Worm (Caenorhabditis elegans) whole organism, L4 larva: ENCODE results near the gene T05C12.8.

Experiments used
- T20F7.1 ChIP-seq: fragments of 200-800 bp; sonication (Bioruptor generic); optimal IDR thresholded peaks from 2 replicates; lab custom pipeline; 2018; ENCODE audit warnings: mild to moderate bottlenecking, missing genetic modification characterization, missing compliant biosample characterization
- attf-4 ChIP-seq: sonication (generic microtip); optimal IDR thresholded peaks from 3 replicates; lab custom pipeline; 2017; ENCODE audit warnings: missing biosample characterization, missing genetic modification characterization
- ceh-44 ChIP-seq: fragments of 200-800 bp; sonication (Bioruptor generic); IDR thresholded peaks from 2 replicates; pipeline ENCODE4 v1.3.6; 2022; ENCODE audit warnings: missing genetic modification reagents, missing genetic modification characterization, missing compliant biosample characterization
- daf-16 ChIP-seq, 3 experiments: sonication (generic microtip); optimal IDR thresholded peaks; 2 replicates each; lab custom pipeline; 2016 to 2017; ENCODE audit warnings: missing genetic modification characterization in 3 of 3, missing genetic modification reagents in 3 of 3, mild to moderate bottlenecking in 2 of 3, missing compliant biosample characterization in 2 of 3, missing biosample characterization in 1 of 3, moderate library complexity in 1 of 3
- dmd-6 ChIP-seq: fragments of 200-800 bp; sonication (Bioruptor generic); IDR thresholded peaks from 2 replicates; pipeline ENCODE4 v1.3.6; 2022; ENCODE audit warnings: missing genetic modification reagents, missing genetic modification characterization, missing compliant biosample characterization
- dmd-8 ChIP-seq: fragments of 200-800 bp; sonication (Bioruptor generic); IDR thresholded peaks from 2 replicates; pipeline ENCODE4 v1.3.6; 2022; ENCODE audit warnings: missing genetic modification characterization, missing compliant biosample characterization
- dpl-1 ChIP-seq: fragments of 150-350 bp; optimal IDR thresholded peaks from 2 replicates; lab custom pipeline; 2014; ENCODE audit warnings: missing biosample characterization, missing genetic modification reagents, missing genetic modification characterization
- dve-1 ChIP-seq: sonication (generic microtip); optimal IDR thresholded peaks from 2 replicates; lab custom pipeline; 2017; ENCODE audit warnings: antibody characterized with exemption, mild to moderate bottlenecking, missing genetic modification characterization, missing compliant biosample characterization; ENCODE audit not compliant: insufficient read depth
- egl-43 ChIP-seq: fragments of 200-800 bp; sonication (Bioruptor generic); IDR thresholded peaks from 2 replicates; pipeline ENCODE4 v1.3.6; 2022; ENCODE audit warnings: missing genetic modification reagents, missing genetic modification characterization, missing compliant biosample characterization
- fkh-10 ChIP-seq: fragments of 150-350 bp; optimal IDR thresholded peaks from 2 replicates; lab custom pipeline; 2014; ENCODE audit warnings: missing biosample characterization, missing genetic modification reagents, missing genetic modification characterization
- hif-1 ChIP-seq, 2 experiments: sonication (generic microtip); optimal IDR thresholded peaks; 2 replicates each; lab custom pipeline; 2016 to 2017; ENCODE audit warnings: missing compliant biosample characterization in 2 of 2, missing genetic modification characterization in 2 of 2, missing genetic modification reagents in 2 of 2, missing genotype in 2 of 2, mild to moderate bottlenecking in 1 of 2
- lim-7 ChIP-seq: fragments of 200-800 bp; sonication (Bioruptor generic); IDR thresholded peaks from 2 replicates; pipeline ENCODE4 v1.3.6; 2022; ENCODE audit warnings: missing genetic modification characterization, missing compliant biosample characterization
- lin-15B ChIP-seq: fragments of 150-350 bp; sonication (generic microtip); optimal IDR thresholded peaks from 3 replicates; lab custom pipeline; 2014; ENCODE audit warnings: missing biosample characterization, missing genetic modification characterization
- lin-29 ChIP-seq: fragments of 200-800 bp; sonication (Bioruptor generic); IDR thresholded peaks from 2 replicates; pipeline ENCODE4 v1.3.6; 2022; ENCODE audit warnings: missing genetic modification reagents, missing genetic modification characterization, missing compliant biosample characterization
- madf-9 ChIP-seq: fragments of 200-800 bp; sonication (Bioruptor generic); conservative IDR thresholded peaks from 2 replicates; pipeline ENCODE4 v1.3.6; 2022; ENCODE audit warnings: missing genetic modification reagents, missing genetic modification characterization, missing compliant biosample characterization
- mdl-1 ChIP-seq, 2 experiments: fragments of 150-350 bp in 1 of 2; sonication (generic microtip) in 1 of 2; optimal IDR thresholded peaks; 2 replicates each; lab custom pipeline; 2014 to 2017; ENCODE audit warnings: missing biosample characterization in 2 of 2, missing genetic modification characterization in 2 of 2
- mep-1 ChIP-seq: fragments of 150-350 bp; sonication (generic microtip); optimal IDR thresholded peaks from 3 replicates; lab custom pipeline; 2014; ENCODE audit warnings: missing biosample characterization, missing genetic modification characterization
- mxl-2 ChIP-seq: fragments of 200-800 bp; sonication (Bioruptor generic); conservative IDR thresholded peaks from 2 replicates; pipeline ENCODE4 v1.3.6; 2022; ENCODE audit warnings: missing genetic modification reagents, missing genetic modification characterization, missing compliant biosample characterization
- nhr-41 ChIP-seq: fragments of 200-800 bp; sonication (Bioruptor generic); IDR thresholded peaks from 2 replicates; pipeline ENCODE4 v1.3.6; 2022; ENCODE audit warnings: missing genetic modification reagents, missing genetic modification characterization, missing compliant biosample characterization
- pqm-1 ChIP-seq: sonication (generic microtip); optimal IDR thresholded peaks from 2 replicates; lab custom pipeline; 2017; ENCODE audit warnings: missing biosample characterization, missing genetic modification characterization
- snpc-1.2 ChIP-seq: fragments of 200-800 bp; sonication (Bioruptor generic); IDR thresholded peaks from 2 replicates; pipeline ENCODE4 v1.3.6; 2022; ENCODE audit warnings: missing genetic modification reagents, missing genetic modification characterization, missing compliant biosample characterization
- spr-1 ChIP-seq: sonication (generic microtip); optimal IDR thresholded peaks from 2 replicates; lab custom pipeline; 2016; ENCODE audit warnings: mild to moderate bottlenecking, missing genetic modification characterization, missing compliant biosample characterization
- tra-1 ChIP-seq: fragments of 200-800 bp; sonication (Bioruptor generic); IDR thresholded peaks from 2 replicates; pipeline ENCODE4 v1.3.6; 2022; ENCODE audit warnings: missing genetic modification reagents, missing genetic modification characterization, missing compliant biosample characterization
- unc-130 ChIP-seq: sonication (generic microtip); optimal IDR thresholded peaks from 2 replicates; lab custom pipeline; 2016; ENCODE audit warnings: missing genetic modification reagents, missing genetic modification characterization, missing compliant biosample characterization
- unc-62 ChIP-seq, 3 experiments: fragments of 150-350 bp in 1 of 3; sonication (generic microtip); optimal IDR thresholded peaks in 2 of 3; peaks in 1 of 3; 1 replicate in 1 of 3; 2 replicates in 2 of 3; lab custom pipeline; 2014 to 2017; ENCODE audit warnings: missing biosample characterization in 3 of 3, missing genetic modification characterization in 3 of 3, missing genetic modification reagents in 3 of 3, missing genotype in 1 of 3
- ztf-11 ChIP-seq: fragments of 150-350 bp; optimal IDR thresholded peaks from 2 replicates; lab custom pipeline; 2014; ENCODE audit warnings: missing biosample characterization, missing genetic modification characterization

The T05C12.8 gene

DNA sequence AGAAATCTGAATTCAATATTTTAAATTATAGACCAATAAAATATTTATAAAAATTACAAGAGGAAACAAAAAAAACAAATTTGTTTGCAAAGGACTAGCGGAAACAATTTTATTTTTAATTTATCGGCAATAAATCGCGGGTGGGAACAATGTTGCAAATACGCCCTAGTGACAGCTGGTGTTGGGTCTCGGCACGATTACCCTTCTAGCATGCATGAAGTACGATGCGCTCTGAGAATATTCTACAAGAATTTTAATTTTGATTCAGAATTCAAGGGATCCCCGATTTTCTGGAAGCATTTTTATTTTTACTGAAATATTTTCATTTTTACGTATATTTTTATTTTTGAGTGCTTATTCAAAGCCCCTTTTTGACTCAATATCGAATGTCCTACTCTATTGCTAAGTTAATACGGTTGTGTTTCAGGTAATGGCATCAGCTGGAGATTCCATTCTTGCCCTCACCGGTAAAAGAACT, 5.3 kb downstream of the T05C12.8 start, which contains the start of the genes mig-5 and cct-1 (continued):
- peak; percentile 91 for TF ChIP-seq tra-1 (GFP tag; lab: Robert Waterston, UW)
- peak; percentile 90 for TF ChIP-seq lin-15B
- peak in 1 of 2 experiments; percentile 67 for TF ChIP-seq hif-1 (tag; optimal IDR thresholded peaks at IDR 0.05; lab: Kevin White, UChicago)
- TF ChIP-seq, all 104 proteins: peak for 69

DNA sequence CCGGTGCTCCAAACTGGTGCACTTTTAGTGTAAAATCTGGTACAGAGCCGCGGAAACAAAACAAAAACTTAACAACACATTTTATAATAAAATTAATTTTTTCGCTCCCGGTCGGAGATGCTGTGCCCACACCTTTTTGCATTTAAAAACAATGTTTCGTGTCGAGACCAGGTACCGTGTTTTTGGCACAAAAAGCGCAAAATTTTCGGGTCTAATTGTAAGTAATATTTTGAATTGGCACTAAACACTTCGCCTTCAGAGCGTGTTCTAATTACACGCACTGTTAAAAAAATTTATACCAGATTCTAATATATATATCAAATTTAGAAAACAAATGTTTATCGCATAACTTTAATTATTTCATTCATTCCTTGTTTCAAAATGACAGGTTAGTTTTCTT, 8.9 kb downstream of the T05C12.8 start, which contains the start of gene dylt-3:
Gene dylt-3, plus strand, starts transcription at position 301 of the 400 bp plus-strand sequence.
- TF ChIP-seq dpl-1 (no peak), T20F7.1 (GFP tag; lab: Kevin White, UChicago) (no peak), unc-130 (GFP tag; lab: Kevin White, UChicago) (no peak)

DNA sequence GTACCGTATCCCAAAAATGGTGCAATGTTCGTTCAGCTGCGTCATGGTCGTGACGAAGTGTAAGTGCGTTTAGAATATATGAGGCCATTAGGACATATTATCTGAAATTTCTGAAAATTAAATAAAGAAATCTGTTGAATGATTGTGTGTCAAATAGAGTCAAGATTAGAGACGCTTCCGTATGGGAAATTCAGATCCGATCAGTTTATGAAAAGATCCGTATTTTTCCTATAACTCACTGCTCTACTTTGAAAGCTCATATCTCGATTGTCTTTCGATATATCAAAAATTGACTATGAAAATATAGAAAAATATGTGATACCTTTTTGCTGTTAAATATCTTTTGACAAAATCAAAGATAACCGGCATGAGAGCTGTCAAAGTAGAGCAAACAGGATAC, 10.1 kb downstream of the T05C12.8 start, which contains the start of gene T05C12.4:
Gene T05C12.4, minus strand, starts transcription at position 101 of the 400 bp plus-strand sequence.
- TF ChIP-seq pqm-1 (tag; lab: Kevin White, UChicago) (no peak), spr-1 (tag; lab: Kevin White, UChicago) (no peak), dmd-6 (GFP tag; lab: Robert Waterston, UW) (no peak), mep-1 (tag; lab: Kevin White, UChicago) (no peak), lin-15B (no peak), egl-43 (no peak), lim-7 (GFP tag; lab: Robert Waterston, UW) (no peak), attf-4 (tag; lab: Kevin White, UChicago) (no peak), daf-16 (GFP tag; optimal IDR thresholded peaks at IDR 0.05; lab: Kevin White, UChicago) (no peak), daf-16 (tag; optimal IDR thresholded peaks at IDR 0.05; lab: Kevin White, UChicago) (no peak), T20F7.1 (GFP tag; lab: Kevin White, UChicago) (no peak), madf-9 (GFP tag; lab: Robert Waterston, UW) (no peak), snpc-1.2 (GFP tag; lab: Robert Waterston, UW) (no peak), mdl-1 (tag; optimal IDR thresholded peaks at IDR 0.05; lab: Kevin White, UChicago) (no peak), mxl-2 (GFP tag; lab: Robert Waterston, UW) (no peak), ztf-11 (tag; lab: Kevin White, UChicago) (no peak), dmd-8 (GFP tag; lab: Robert Waterston, UW) (no peak), dve-1 (tag; lab: Kevin White, UChicago) (no peak)
- TF ChIP-seq, all 104 proteins: peak for 0

DNA sequence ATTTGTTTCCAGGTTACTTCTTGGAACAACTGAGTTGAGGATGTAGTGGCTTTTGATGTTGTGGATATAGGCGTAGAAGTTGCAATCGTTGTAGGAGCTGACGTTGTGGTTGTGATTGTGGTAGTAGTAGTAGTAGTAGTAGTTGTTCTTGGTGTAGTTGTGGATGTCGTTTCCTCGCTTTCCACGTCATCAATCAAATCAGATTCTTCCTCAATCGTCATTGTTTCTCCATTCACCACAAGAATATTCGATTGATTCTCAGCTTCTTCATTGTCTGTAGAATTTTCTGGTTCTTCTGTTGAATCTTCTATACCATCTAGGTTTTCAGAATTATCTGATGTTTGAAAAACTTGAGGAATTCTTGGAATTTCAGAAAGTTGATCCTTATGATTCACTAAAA, 11.7 kb downstream of the T05C12.8 start:
- TF ChIP-seq hif-1 (tag; optimal IDR thresholded peaks at IDR 0.05; lab: Kevin White, UChicago), result no peak
- TF ChIP-seq lin-29 (GFP tag; lab: Robert Waterston, UW), result no peak
- peak in 1 of 2 experiments; percentile 91 for TF ChIP-seq unc-62 (GFP tag; optimal IDR thresholded peaks at IDR 0.05 in 1 of 2; lab: Kevin White, UChicago)
- TF ChIP-seq unc-62 (tag; optimal IDR thresholded peaks at IDR 0.05; lab: Kevin White, UChicago), result no peak

DNA sequence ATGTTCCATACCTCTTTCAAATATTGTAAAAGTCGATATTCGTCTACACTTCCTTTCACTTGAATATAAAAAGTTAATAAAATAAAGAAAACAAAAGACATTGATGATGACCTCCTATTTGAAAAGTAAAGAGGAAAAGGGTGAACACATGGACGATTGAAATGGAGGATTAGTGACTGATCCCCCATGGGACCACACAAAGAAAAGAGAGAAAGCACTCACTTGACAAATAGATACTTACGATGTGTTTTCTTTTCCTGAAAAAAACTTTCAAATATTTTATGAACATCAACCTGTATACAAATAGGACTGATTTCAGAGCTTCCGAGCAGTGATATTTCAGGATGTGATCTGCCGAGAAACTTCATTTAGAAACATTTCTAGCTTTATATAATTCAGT, 13.3 kb downstream of the T05C12.8 start, which contains the start of gene acr-14:
Gene acr-14, minus strand, starts transcription at position 101 of the 400 bp plus-strand sequence.
- TF ChIP-seq ceh-44 (GFP tag; lab: Robert Waterston, UW) (no peak), fkh-10 (GFP tag; lab: Kevin White, UChicago) (no peak), T20F7.1 (GFP tag; lab: Kevin White, UChicago) (no peak), nhr-41 (GFP tag; lab: Robert Waterston, UW) (no peak), lin-15B (no peak)

DNA sequence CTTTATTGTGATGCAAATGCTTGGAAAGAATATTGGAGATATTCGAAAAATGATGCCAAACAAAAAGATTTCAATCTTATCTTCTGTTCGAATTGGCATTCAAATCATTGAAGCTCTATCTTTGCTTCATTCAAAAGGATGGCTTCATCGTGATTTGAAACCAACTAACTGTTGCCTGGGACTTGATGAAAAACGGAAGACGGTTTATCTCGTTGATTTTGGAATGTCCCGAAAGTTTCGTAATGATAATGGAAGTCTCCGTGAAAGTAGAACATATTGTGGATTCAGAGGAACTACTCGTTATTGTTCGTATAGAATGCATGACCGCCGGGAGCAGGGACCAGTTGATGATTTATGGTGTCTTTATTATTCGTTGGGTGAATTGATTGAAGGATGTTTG, 16.2 kb downstream of the T05C12.8 start:
- TF ChIP-seq unc-62 (GFP tag; optimal IDR thresholded peaks at IDR 0.05 in 1 of 2; lab: Kevin White, UChicago) (peak in 1 of 2 experiments; percentile 91), unc-62 (tag; optimal IDR thresholded peaks at IDR 0.05; lab: Kevin White, UChicago) (no peak), mdl-1 (tag; optimal IDR thresholded peaks at IDR 0.05; lab: Kevin White, UChicago) (no peak)
